Worm (Caenorhabditis elegans) whole organism, mixed stage, embryonic: ENCODE measurements around the gene F26G1.3.

ENCODE experiments used
- blmp-1 ChIP-seq: fragments of 150-350 bp; optimal IDR thresholded peaks from 2 replicates; lab custom pipeline; 2014; ENCODE audit warnings: missing biosample characterization, missing genetic modification characterization
- hlh-1 ChIP-seq: fragments of 150-350 bp; optimal IDR thresholded peaks from 2 replicates; lab custom pipeline; 2014; ENCODE audit warnings: missing biosample characterization, missing genetic modification reagents, missing genetic modification characterization

Gene F26G1.3

ce11 chrII:4806726-4807125 lies 48.2 kb downstream of the F26G1.3 start:
- TF ChIP-seq hlh-1 (tag; lab: Kevin White, UChicago) (peak; percentile 27), blmp-1 (tag; lab: Kevin White, UChicago) (no peak)
- TF ChIP-seq, all 35 proteins: peak for 1
